Fruit fly (Drosophila melanogaster): ENCODE results near the gene CG33658.

Gene CG33658

DNA sequence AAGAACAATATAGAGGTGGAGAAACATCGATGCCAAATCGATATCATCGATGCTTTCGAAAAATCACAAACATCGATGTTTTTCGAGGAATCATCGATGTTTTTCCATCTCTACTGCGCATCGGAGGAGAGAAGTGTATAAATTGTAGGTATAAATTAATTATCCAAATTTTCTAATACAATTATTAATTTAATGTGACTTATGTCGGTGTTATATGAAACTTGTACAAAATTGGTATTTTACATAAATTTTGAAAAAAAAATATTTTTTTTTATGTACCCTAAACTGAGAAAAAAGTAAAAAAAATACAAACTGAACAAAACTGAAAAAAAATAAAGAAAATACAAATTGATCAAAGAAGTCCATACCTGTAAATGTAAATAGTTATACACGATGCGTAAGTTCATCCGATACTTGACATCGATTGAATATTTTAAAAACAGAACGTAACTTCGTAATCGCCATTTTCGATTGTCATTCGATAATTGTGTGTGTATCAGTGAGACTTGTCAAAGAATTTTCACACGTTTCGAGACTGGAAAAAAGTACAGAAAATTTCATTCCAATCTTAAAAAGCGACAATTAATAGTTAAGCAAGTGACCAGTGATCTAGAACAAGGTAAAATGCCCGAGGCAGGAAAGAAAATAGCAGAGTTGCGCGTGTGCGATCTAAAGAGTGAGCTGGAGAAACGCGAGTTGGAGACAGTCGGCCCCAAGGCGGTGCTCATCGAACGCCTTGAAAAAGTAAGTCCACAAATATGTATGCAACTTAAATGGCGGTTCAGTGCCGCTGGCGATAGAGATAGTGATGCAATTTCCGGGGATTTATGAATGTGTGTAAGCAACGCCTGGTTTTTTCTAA is 23.7 kb downstream of the CG33658 start, which contains the start of the genes CG5808 and Saf-B (continued):
- TF ChIP-seq CG10543 (GFP tag; optimal IDR thresholded peaks at IDR 0.05) (no peak), CG4707 (GFP tag; optimal IDR thresholded peaks at IDR 0.05) (no peak), CG4820 (GFP tag; optimal IDR thresholded peaks at IDR 0.05) (peak; percentile 62), CG10147 (GFP tag; optimal IDR thresholded peaks at IDR 0.05) (no peak), CG17829 (tag; optimal IDR thresholded peaks at IDR 0.05) (peak; percentile 71), emc (GFP tag; optimal IDR thresholded peaks at IDR 0.05) (no peak), amos (GFP tag; IDR thresholded peaks at IDR 0.05; ENCODE audit: partially characterized antibody) (peak; percentile 76), vnd (GFP tag; IDR thresholded peaks at IDR 0.05; ENCODE audit: partially characterized antibody) (peak; percentile 88), Dfd (GFP tag; optimal IDR thresholded peaks at IDR 0.05) (no peak), btn (GFP tag; optimal IDR thresholded peaks at IDR 0.05) (no peak), CG10321 (GFP tag; IDR thresholded peaks at IDR 0.05) (no peak), ham (GFP tag; IDR thresholded peaks at IDR 0.05) (no peak), hbn (GFP tag; IDR thresholded peaks at IDR 0.05; ENCODE audit: partially characterized antibody) (peak; percentile 67), schlank (tag; optimal IDR thresholded peaks at IDR 0.05) (no peak), trem (tag; optimal IDR thresholded peaks at IDR 0.05) (peak; percentile 68), CG9215 (GFP tag; IDR thresholded peaks at IDR 0.05) (no peak), CG32532 (GFP tag; IDR thresholded peaks at IDR 0.05) (peak; percentile 36), seq (GFP tag; IDR thresholded peaks at IDR 0.05) (no peak; the same call in 1 of the 2 replicates), kni (GFP tag; optimal IDR thresholded peaks at IDR 0.05) (no peak), az2 (GFP tag; optimal IDR thresholded peaks at IDR 0.05) (peak; percentile 33), CG8944 (GFP tag; optimal IDR thresholded peaks at IDR 0.05) (no peak), tin (GFP tag; optimal IDR thresholded peaks at IDR 0.05) (peak; percentile 55), onecut (GFP tag; IDR thresholded peaks at IDR 0.05) (no peak), zf30C (GFP tag; optimal IDR thresholded peaks at IDR 0.05) (no peak), Gug (GFP tag; IDR thresholded peaks at IDR 0.05) (no peak), NK7.1 (GFP tag; optimal IDR thresholded peaks at IDR 0.05) (no peak), bab2 (GFP tag; optimal IDR thresholded peaks at IDR 0.05) (no peak), Opbp (GFP tag; IDR thresholded peaks at IDR 0.05; ENCODE audit: partially characterized antibody) (peak; percentile 80), CG33557 (GFP tag; optimal IDR thresholded peaks at IDR 0.05) (no peak), Ets65A (GFP tag) (peak; percentile 93), CG2202 (tag; optimal IDR thresholded peaks at IDR 0.05) (no peak), CG11093 (GFP tag; IDR thresholded peaks at IDR 0.05) (no peak), Hr78 (GFP tag; optimal IDR thresholded peaks at IDR 0.05) (no peak), ind (GFP tag; optimal IDR thresholded peaks at IDR 0.05) (peak; percentile 72), sqz (GFP tag; optimal IDR thresholded peaks at IDR 0.05) (no peak), CG30020 (tag; optimal IDR thresholded peaks at IDR 0.05) (peak; percentile 56), CG18619 (GFP tag; optimal IDR thresholded peaks at IDR 0.05) (no peak), Eip74EF (GFP tag; optimal IDR thresholded peaks at IDR 0.05) (no peak), Max (GFP tag; optimal IDR thresholded peaks at IDR 0.05) (peak; percentile 61), nmo (GFP tag; optimal IDR thresholded peaks at IDR 0.05) (peak; percentile 85), CG14860 (GFP tag; IDR thresholded peaks at IDR 0.05; ENCODE audit: partially characterized antibody) (peak; percentile 92), zfh2 (GFP tag; optimal IDR thresholded peaks at IDR 0.05) (peak; percentile 31), ewg (GFP tag; optimal IDR thresholded peaks at IDR 0.05) (peak; percentile 31), H15 (GFP tag; IDR thresholded peaks at IDR 0.05) (no peak), Hmx (GFP tag; optimal IDR thresholded peaks at IDR 0.05) (no peak), CG15269 (tag; optimal IDR thresholded peaks at IDR 0.05) (no peak), Atf3 (GFP tag; optimal IDR thresholded peaks at IDR 0.05) (no peak), NC2α (GFP tag; optimal IDR thresholded peaks at IDR 0.05) (no peak), CG10209 (GFP tag; optimal IDR thresholded peaks at IDR 0.05) (no peak)
